Fruit fly (Drosophila melanogaster) whole organism: ENCODE measurements around the gene CG32369.

ENCODE experiments used
- CG8478 ChIP-seq: fragments of >200 bp; optimal IDR thresholded peaks from 2 replicates; lab custom pipeline; 2018; ENCODE audit warnings: inconsistent platforms
- EcR ChIP-seq, 2 experiments: fragments of >200 bp; optimal IDR thresholded peaks; 2 replicates each; lab custom pipeline; 2017; ENCODE audit warnings: missing biosample characterization in 2 of 2, missing genetic modification characterization in 2 of 2, missing genetic modification reagents in 2 of 2
- psq ChIP-seq: fragments of >200 bp; optimal IDR thresholded peaks from 2 replicates; lab custom pipeline; 2017
- usp ChIP-seq: fragments of >200 bp; optimal IDR thresholded peaks from 2 replicates; lab custom pipeline; 2017; ENCODE audit warnings: missing biosample characterization, missing genetic modification characterization, mixed read lengths

DNA sequence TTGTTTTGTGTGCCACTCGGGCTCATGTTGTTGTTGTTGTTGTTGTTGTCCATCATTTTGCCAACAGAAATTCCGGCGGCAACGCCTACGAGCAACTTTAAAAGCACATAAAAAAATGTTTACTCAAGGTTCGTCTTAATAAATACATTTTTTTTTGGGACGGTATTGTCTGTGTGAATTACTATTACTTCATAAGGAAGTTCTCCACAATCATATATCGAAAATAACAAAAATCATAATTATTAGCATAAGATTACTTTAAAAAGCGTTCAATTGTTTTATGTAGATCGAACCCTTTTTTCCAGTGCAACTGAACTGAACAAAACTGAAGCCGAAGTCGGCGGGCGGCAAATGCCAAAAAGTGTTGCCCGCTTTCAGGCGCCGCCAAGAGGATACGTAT is 39.0 kb upstream of the CG32369 start:
- no peak for TF ChIP-seq usp
- TF ChIP-seq psq (lab: Kevin White, UChicago): no peak
- TF ChIP-seq CG8478 (lab: Kevin White, UChicago): no peak
- no peak for TF ChIP-seq EcR (GFP tag; optimal IDR thresholded peaks at IDR 0.05; lab: Kevin White, UChicago)
